Worm (Caenorhabditis elegans) whole organism, L3 larva: Measurements from ENCODE around the gene C35A11.2.
A peak's percentile ranks its signal among the peaks of the same experiment; 100 is the strongest.

Experiments
- ZK546.5 ChIP-seq: sonication (generic microtip); optimal IDR thresholded peaks from 2 replicates; lab custom pipeline; 2017; ENCODE audit warnings: missing biosample characterization, missing genetic modification characterization
- ceh-9 ChIP-seq: sonication (generic microtip); optimal IDR thresholded peaks from 2 replicates; lab custom pipeline; 2018; ENCODE audit warnings: missing biosample characterization, missing genetic modification characterization
- elt-2 ChIP-seq: sonication (generic microtip); optimal IDR thresholded peaks from 2 replicates; lab custom pipeline; 2016; ENCODE audit warnings: missing genetic modification reagents, mild to moderate bottlenecking, missing genetic modification characterization, missing compliant biosample characterization
- elt-3 ChIP-seq, 3 experiments: fragments of 150-350 bp in 1 of 3; sonication (generic microtip) in 2 of 3; optimal IDR thresholded peaks; 2 replicates in 2 of 3; 4 replicates in 1 of 3; lab custom pipeline; 2014 to 2017; ENCODE audit warnings: missing biosample characterization in 3 of 3, missing genetic modification characterization in 3 of 3
- jun-1 ChIP-seq: fragments of 150-350 bp; optimal IDR thresholded peaks from 2 replicates; lab custom pipeline; 2014; ENCODE audit warnings: missing biosample characterization, missing genetic modification reagents, missing genetic modification characterization
- lin-15B ChIP-seq: fragments of 150-350 bp; optimal IDR thresholded peaks from 2 replicates; lab custom pipeline; 2014; ENCODE audit warnings: missing biosample characterization, missing genetic modification characterization
- mdl-1 ChIP-seq: fragments of 150-350 bp; optimal IDR thresholded peaks from 2 replicates; lab custom pipeline; 2014; ENCODE audit warnings: missing biosample characterization, missing genetic modification characterization
- nfya-1 ChIP-seq: sonication (generic microtip); optimal IDR thresholded peaks from 2 replicates; lab custom pipeline; 2017; ENCODE audit warnings: missing genetic modification characterization, mild to moderate bottlenecking, missing compliant biosample characterization, antibody characterized with exemption, moderate library complexity; ENCODE audit not compliant: insufficient read depth
- nhr-23 ChIP-seq: fragments of 150-350 bp; optimal IDR thresholded peaks from 2 replicates; lab custom pipeline; 2014; ENCODE audit warnings: missing biosample characterization, missing genetic modification reagents, missing genetic modification characterization
- nhr-76 ChIP-seq: fragments of 150-350 bp; sonication (generic microtip); optimal IDR thresholded peaks from 5 replicates; lab custom pipeline; 2014; ENCODE audit warnings: missing biosample characterization, missing genetic modification characterization
- pha-4 ChIP-seq: fragments of 150-350 bp; optimal IDR thresholded peaks from 2 replicates; lab custom pipeline; 2014; ENCODE audit warnings: missing biosample characterization, missing genetic modification reagents, missing genetic modification characterization
- pqm-1 ChIP-seq: fragments of 150-350 bp; optimal IDR thresholded peaks from 2 replicates; lab custom pipeline; 2017; ENCODE audit warnings: missing biosample characterization, missing genetic modification characterization, inconsistent platforms
- skn-1 ChIP-seq: fragments of 150-350 bp; optimal IDR thresholded peaks from 2 replicates; lab custom pipeline; 2014; ENCODE audit warnings: missing biosample characterization, missing genetic modification characterization
- snpc-4 ChIP-seq: fragments of 150-350 bp; optimal IDR thresholded peaks from 2 replicates; lab custom pipeline; 2014; ENCODE audit warnings: missing biosample characterization, missing genetic modification characterization
- ztf-4 ChIP-seq: fragments of 150-350 bp; optimal IDR thresholded peaks from 2 replicates; lab custom pipeline; 2014; ENCODE audit warnings: missing biosample characterization, missing genetic modification characterization

Gene C35A11.2

DNA sequence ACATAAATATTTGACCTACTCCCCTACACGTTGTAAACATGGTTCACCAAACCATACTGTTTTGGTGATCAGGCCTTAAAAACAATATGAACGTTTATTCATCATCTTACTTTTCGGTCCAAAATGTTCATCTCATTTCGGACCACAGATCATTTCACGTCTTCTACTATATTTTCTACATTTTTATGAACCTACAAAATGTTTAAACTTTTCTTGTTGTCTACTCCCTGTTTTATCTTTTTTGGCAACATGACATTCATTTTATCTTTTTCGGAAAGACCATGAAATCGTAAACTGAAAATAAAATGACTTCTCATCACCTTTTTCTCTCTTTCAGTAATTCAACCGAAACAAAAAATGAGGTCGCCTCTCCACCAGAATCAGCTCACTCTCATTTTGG lies 41.8 kb downstream of the C35A11.2 start, which contains the start of gene rhr-1:
rhr-1 (plus strand) TSS at position 301 of the 400 bp plus-strand sequence.
- TF ChIP-seq mdl-1 (tag; lab: Kevin White, UChicago) (no peak), snpc-4 (tag; lab: Kevin White, UChicago) (no peak), elt-2 (peak; percentile 27)

DNA sequence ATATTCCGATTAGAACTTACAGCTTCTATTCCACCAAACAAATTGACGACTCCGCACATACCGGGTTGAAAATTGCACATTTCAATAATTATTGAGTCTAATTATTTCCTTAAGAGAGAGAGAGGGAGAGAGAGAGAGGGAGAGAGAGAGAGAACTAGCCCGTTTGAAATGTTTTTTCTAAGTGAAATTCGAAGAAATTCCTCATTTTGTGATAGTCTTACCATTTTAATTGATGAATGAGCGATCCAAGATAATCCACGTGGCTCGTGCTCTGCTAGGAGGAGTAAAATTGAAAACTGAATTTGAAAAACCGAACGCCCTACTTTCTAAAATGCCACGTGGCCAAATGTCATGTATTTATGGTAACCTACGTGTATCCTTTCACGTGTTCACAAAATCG lies 46.4 kb downstream of the C35A11.2 start, which contains the start of gene F08F3.8:
F08F3.8 (minus strand) TSS at position 101 of the 400 bp plus-strand sequence.
- no peak for TF ChIP-seq ztf-4 (tag; lab: Kevin White, UChicago)

DNA sequence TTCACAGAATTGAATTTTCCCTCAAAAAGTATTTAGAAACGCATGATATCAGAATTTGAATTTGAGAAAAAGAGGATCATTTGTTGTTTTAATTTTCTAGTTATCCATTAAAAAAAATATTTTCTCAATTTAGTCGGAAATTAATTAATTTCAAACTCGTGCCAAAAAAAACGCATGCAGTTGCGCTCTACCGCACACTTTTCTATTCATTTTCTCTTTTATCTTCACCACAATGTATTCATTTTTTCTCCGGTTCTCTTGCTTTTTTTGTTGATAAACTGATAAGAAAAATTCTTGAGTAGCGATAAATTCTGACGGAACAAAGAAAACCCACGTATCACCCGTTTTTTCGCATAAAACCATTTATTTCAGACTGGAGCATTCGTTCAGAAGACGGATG lies 46.9 kb downstream of the C35A11.2 start, which contains the start of gene acl-6:
acl-6 (plus strand) TSS at position 367 of the 400 bp plus-strand sequence.
- peak; percentile 48 for TF ChIP-seq jun-1 (tag; lab: Kevin White, UChicago)
- peak; percentile 28 for TF ChIP-seq nfya-1 (tag; lab: Kevin White, UChicago)
- peak; percentile 64 for TF ChIP-seq skn-1
- TF ChIP-seq pha-4: peak; percentile 84
- TF ChIP-seq elt-2: peak; percentile 99
- TF ChIP-seq nhr-76: no peak
- peak; percentile 57 for TF ChIP-seq snpc-4 (tag; lab: Kevin White, UChicago)
- peak in 1 of 3 experiments; percentile 24 for TF ChIP-seq elt-3 (tag; optimal IDR thresholded peaks at IDR 0.05; lab: Kevin White, UChicago)
- no peak for TF ChIP-seq ceh-9 (tag; lab: Kevin White, UChicago)
- TF ChIP-seq lin-15B (tag; lab: Kevin White, UChicago): peak; percentile 61
- TF ChIP-seq pqm-1 (tag; lab: Kevin White, UChicago): peak; percentile 99
- TF ChIP-seq nhr-23 (tag; lab: Kevin White, UChicago): peak; percentile 37
- TF ChIP-seq mdl-1 (tag; lab: Kevin White, UChicago): no peak
- no peak for TF ChIP-seq ZK546.5
